Comparison of ENCODE assay signal across 4 fruit fly cellular contexts in genomic region chr3L:2262515-2262944, dm6.
TF ChIP-seq lines count a peak whose summit lies in the region.

TSS of gene oxt (minus strand) at chr3L:2262664.
TSS of gene CG13807 (plus strand) at chr3L:2262919.

TF ChIP-seq in whole organism, adult, 20 proteins besides CTCF, POLR2A, EP300 and RAD21 (continued from another document):
- TF ChIP-seq CG1620 (GFP tag; optimal IDR thresholded peaks at IDR 0.05; lab: Kevin White, UChicago) (peak; percentile 80), Crg-1 (GFP tag; optimal IDR thresholded peaks at IDR 0.05; lab: Kevin White, UChicago) (peak; percentile 79)

TF ChIP-seq in whole organism, embryonic, 481 proteins besides CTCF, POLR2A, EP300 and RAD21 (continued from another document and continues in another):
- TF ChIP-seq tll (GFP tag; optimal IDR thresholded peaks at IDR 0.05; lab: Kevin White, UChicago) (peak in 1 of 2 experiments; percentile 59), gsb-n (tag; optimal IDR thresholded peaks at IDR 0.05; lab: Kevin White, UChicago) (peak; percentile 81), onecut (GFP tag; IDR thresholded peaks at IDR 0.05; lab: Robert Waterston, UW) (peak; percentile 76), maf-S (GFP tag; optimal IDR thresholded peaks at IDR 0.05; lab: Kevin White, UChicago) (no peak), pnt (GFP tag; optimal IDR thresholded peaks at IDR 0.05; lab: Kevin White, UChicago) (peak; percentile 58), CG31365 (tag; optimal IDR thresholded peaks at IDR 0.05; lab: Kevin White, UChicago) (peak; percentile 36), abd-A (tag; optimal IDR thresholded peaks at IDR 0.05; lab: Kevin White, UChicago) (no peak), Hey (tag; optimal IDR thresholded peaks at IDR 0.05; lab: Kevin White, UChicago) (peak; percentile 44), tna (GFP tag; IDR thresholded peaks at IDR 0.05; lab: Robert Waterston, UW; ENCODE audit: partially characterized antibody) (no peak), CG9727 (GFP tag; optimal IDR thresholded peaks at IDR 0.05; lab: Kevin White, UChicago) (peak; percentile 89), cato (GFP tag; optimal IDR thresholded peaks at IDR 0.05; lab: Kevin White, UChicago; ENCODE audit: borderline replicate concordance) (peak; percentile 79), CG14050 (GFP tag; IDR thresholded peaks at IDR 0.05; lab: Robert Waterston, UW) (peak; percentile 86), CG12942 (GFP tag; optimal IDR thresholded peaks at IDR 0.05; lab: Kevin White, UChicago) (peak; percentile 83), CG1832 (GFP tag; optimal IDR thresholded peaks at IDR 0.05; lab: Kevin White, UChicago) (no peak), CG12744 (GFP tag; optimal IDR thresholded peaks at IDR 0.05; lab: Kevin White, UChicago) (peak; percentile 57), CG10321 (GFP tag; IDR thresholded peaks at IDR 0.05; lab: Robert Waterston, UW) (peak; percentile 47; the same call in 1 of the 2 replicates), D (optimal IDR thresholded peaks at IDR 0.05; lab: Kevin White, UChicago) (no peak), D (GFP tag; optimal IDR thresholded peaks at IDR 0.05; lab: Kevin White, UChicago) (peak; percentile 71), CG12071 (GFP tag; optimal IDR thresholded peaks at IDR 0.05; lab: Kevin White, UChicago) (peak; percentile 70), ranshi (GFP tag; IDR thresholded peaks at IDR 0.05; lab: Robert Waterston, UW) (peak; percentile 91), her (GFP tag; optimal IDR thresholded peaks at IDR 0.05; lab: Kevin White, UChicago) (no peak), CG2875 (GFP tag; optimal IDR thresholded peaks at IDR 0.05; lab: Kevin White, UChicago) (peak; percentile 78), CG17612 (GFP tag; IDR thresholded peaks at IDR 0.05; lab: Robert Waterston, UW) (peak; percentile 70), yki (optimal IDR thresholded peaks at IDR 0.05; lab: Kevin White, UChicago) (no peak), slbo (GFP tag; IDR thresholded peaks at IDR 0.05; lab: Robert Waterston, UW) (peak; percentile 92), bab2 (GFP tag; optimal IDR thresholded peaks at IDR 0.05; lab: Kevin White, UChicago) (peak; percentile 68), TFAM (GFP tag; optimal IDR thresholded peaks at IDR 0.05; lab: Kevin White, UChicago) (peak; percentile 10), CG18262 (tag; optimal IDR thresholded peaks at IDR 0.05; lab: Kevin White, UChicago) (peak; percentile 86), Aef1 (GFP tag; IDR thresholded peaks at IDR 0.05; lab: Robert Waterston, UW) (peak; percentile 87), CkIIα-i1 (GFP tag; IDR thresholded peaks at IDR 0.05; lab: Robert Waterston, UW) (no peak), CG13775 (GFP tag; optimal IDR thresholded peaks at IDR 0.05; lab: Kevin White, UChicago) (peak; percentile 91), CG17361 (GFP tag; IDR thresholded peaks at IDR 0.05; lab: Robert Waterston, UW) (peak; percentile 93), CG13296 (GFP tag; optimal IDR thresholded peaks at IDR 0.05; lab: Kevin White, UChicago) (peak; percentile 81), CG11504 (tag; optimal IDR thresholded peaks at IDR 0.05; lab: Kevin White, UChicago) (peak; percentile 84), B-H2 (GFP tag; optimal IDR thresholded peaks at IDR 0.05; lab: Kevin White, UChicago) (peak; percentile 90), CG11696 (GFP tag; IDR thresholded peaks at IDR 0.05; lab: Robert Waterston, UW) (peak; percentile 59), CG15479 (GFP tag; optimal IDR thresholded peaks at IDR 0.05; lab: Kevin White, UChicago) (no peak), grau (tag; optimal IDR thresholded peaks at IDR 0.05; lab: Kevin White, UChicago) (peak; percentile 89), CG3838 (GFP tag; optimal IDR thresholded peaks at IDR 0.05; lab: Kevin White, UChicago) (no peak), wor (GFP tag; IDR thresholded peaks at IDR 0.05; lab: Robert Waterston, UW) (peak; percentile 79), CG2712 (tag; optimal IDR thresholded peaks at IDR 0.05; lab: Kevin White, UChicago) (peak; percentile 92), CG7357 (GFP tag; IDR thresholded peaks at IDR 0.05; lab: Robert Waterston, UW) (peak; percentile 75), Ets65A (GFP tag; lab: Kevin White, UChicago) (no peak)

TF ChIP-seq in whole organism, prepupa, 60 proteins besides CTCF, POLR2A, EP300 and RAD21 (continued from another document):
- peak; percentile 83 for TF ChIP-seq CG8119 (GFP tag; IDR thresholded peaks at IDR 0.05; lab: Robert Waterston, UW)
- TF ChIP-seq Eip75B (GFP tag; optimal IDR thresholded peaks at IDR 0.05; lab: Kevin White, UChicago): peak; percentile 75
- TF ChIP-seq svp (GFP tag; lab: Kevin White, UChicago): peak; percentile 93
- peak; percentile 79 for TF ChIP-seq dac (GFP tag; optimal IDR thresholded peaks at IDR 0.05; lab: Kevin White, UChicago)
- TF ChIP-seq Sox102F (GFP tag; optimal IDR thresholded peaks at IDR 0.05; lab: Kevin White, UChicago): peak; percentile 83
- peak; percentile 85 for TF ChIP-seq Sox15 (GFP tag; optimal IDR thresholded peaks at IDR 0.05; lab: Kevin White, UChicago)
- no peak for TF ChIP-seq Hr38 (GFP tag; optimal IDR thresholded peaks at IDR 0.05; lab: Kevin White, UChicago)
- peak in 1 of 2 experiments; percentile 80 for TF ChIP-seq ss (GFP tag; optimal IDR thresholded peaks at IDR 0.05; lab: Kevin White, UChicago)
- TF ChIP-seq CG1621 (tag; optimal IDR thresholded peaks at IDR 0.05; lab: Kevin White, UChicago): peak; percentile 81
- peak; percentile 34 for TF ChIP-seq CG9139 (GFP tag; optimal IDR thresholded peaks at IDR 0.05; lab: Kevin White, UChicago)
- TF ChIP-seq CG8632 (GFP tag; optimal IDR thresholded peaks at IDR 0.05; lab: Kevin White, UChicago): peak; percentile 81
- TF ChIP-seq CG15336 (GFP tag; IDR thresholded peaks at IDR 0.05; lab: Robert Waterston, UW): peak; percentile 81
- TF ChIP-seq CG6854 (GFP tag; optimal IDR thresholded peaks at IDR 0.05; lab: Kevin White, UChicago): peak; percentile 7
- TF ChIP-seq CG34406 (GFP tag; optimal IDR thresholded peaks at IDR 0.05; lab: Kevin White, UChicago): peak; percentile 86
- TF ChIP-seq Eip93F (GFP tag; optimal IDR thresholded peaks at IDR 0.05; lab: Kevin White, UChicago): peak; percentile 31
- TF ChIP-seq Sox14 (GFP tag; optimal IDR thresholded peaks at IDR 0.05; lab: Kevin White, UChicago): peak; percentile 85
- TF ChIP-seq CG11294 (GFP tag; IDR thresholded peaks at IDR 0.05; lab: Robert Waterston, UW): peak; percentile 84
- TF ChIP-seq Ets96B (tag; optimal IDR thresholded peaks at IDR 0.05; lab: Kevin White, UChicago): peak; percentile 78
- peak; percentile 87 for TF ChIP-seq achi (GFP tag; optimal IDR thresholded peaks at IDR 0.05; lab: Kevin White, UChicago)
- TF ChIP-seq Ets21C (GFP tag; optimal IDR thresholded peaks at IDR 0.05; lab: Kevin White, UChicago): peak; percentile 78
- TF ChIP-seq Gug (GFP tag; IDR thresholded peaks at IDR 0.05; lab: Robert Waterston, UW): peak; percentile 86
- peak; percentile 88 for TF ChIP-seq CG10631 (GFP tag; optimal IDR thresholded peaks at IDR 0.05; lab: Kevin White, UChicago)
- peak; percentile 72 for TF ChIP-seq CG7368 (GFP tag; optimal IDR thresholded peaks at IDR 0.05; lab: Kevin White, UChicago)
- TF ChIP-seq OdsH (GFP tag; optimal IDR thresholded peaks at IDR 0.05; lab: Kevin White, UChicago): peak; percentile 88
- TF ChIP-seq CG3919 (GFP tag; optimal IDR thresholded peaks at IDR 0.05; lab: Kevin White, UChicago): peak; percentile 87
- peak; percentile 29 for TF ChIP-seq Blimp-1 (GFP tag; optimal IDR thresholded peaks at IDR 0.05; lab: Kevin White, UChicago)
- peak; percentile 82 for TF ChIP-seq CG4318 (GFP tag; optimal IDR thresholded peaks at IDR 0.05; lab: Kevin White, UChicago)
- TF ChIP-seq CG3032 (tag; optimal IDR thresholded peaks at IDR 0.05; lab: Kevin White, UChicago): peak; percentile 91
- TF ChIP-seq topi (GFP tag; optimal IDR thresholded peaks at IDR 0.05; lab: Kevin White, UChicago): peak; percentile 83
- peak; percentile 95 for TF ChIP-seq fkh (GFP tag; optimal IDR thresholded peaks at IDR 0.05; lab: Kevin White, UChicago)
- no peak for TF ChIP-seq vri (GFP tag; optimal IDR thresholded peaks at IDR 0.05; lab: Kevin White, UChicago)
- no peak for TF ChIP-seq fd85E (GFP tag; optimal IDR thresholded peaks at IDR 0.05; lab: Kevin White, UChicago)
- TF ChIP-seq Met (GFP tag; optimal IDR thresholded peaks at IDR 0.05; lab: Kevin White, UChicago): peak; percentile 81
- TF ChIP-seq CG11902 (GFP tag; optimal IDR thresholded peaks at IDR 0.05; lab: Kevin White, UChicago): peak; percentile 77
- TF ChIP-seq CG6276 (GFP tag; optimal IDR thresholded peaks at IDR 0.05; lab: Kevin White, UChicago): no peak
- peak; percentile 70 for TF ChIP-seq Lpt (GFP tag; optimal IDR thresholded peaks at IDR 0.05; lab: Kevin White, UChicago)
- peak; percentile 65 for TF ChIP-seq CG11762 (GFP tag; optimal IDR thresholded peaks at IDR 0.05; lab: Kevin White, UChicago; ENCODE audit: insufficient read depth)
- TF ChIP-seq Hr4 (GFP tag; optimal IDR thresholded peaks at IDR 0.05; lab: Kevin White, UChicago): peak; percentile 84
- peak; percentile 90 for TF ChIP-seq eg (GFP tag; IDR thresholded peaks at IDR 0.05; lab: Robert Waterston, UW)
- TF ChIP-seq acj6 (GFP tag; optimal IDR thresholded peaks at IDR 0.05; lab: Kevin White, UChicago): peak; percentile 89
- TF ChIP-seq CG6792 (GFP tag; optimal IDR thresholded peaks at IDR 0.05; lab: Kevin White, UChicago): peak; percentile 84
TF ChIP-seq in whole organism, prepupa: peak in this region for 56.

TF ChIP-seq in whole organism, wandering third instar larva, 38 proteins besides CTCF, POLR2A, EP300 and RAD21 (continued from another document):
- TF ChIP-seq Hnf4 (GFP tag; optimal IDR thresholded peaks at IDR 0.05; lab: Kevin White, UChicago) (no peak), N (GFP tag; optimal IDR thresholded peaks at IDR 0.05; lab: Kevin White, UChicago) (no peak), Jra (GFP tag; optimal IDR thresholded peaks at IDR 0.05; lab: Kevin White, UChicago) (no peak), CG9705 (GFP tag; optimal IDR thresholded peaks at IDR 0.05; lab: Kevin White, UChicago) (peak; percentile 79), sv (GFP tag; optimal IDR thresholded peaks at IDR 0.05; lab: Kevin White, UChicago) (peak; percentile 80), psq (GFP tag; optimal IDR thresholded peaks at IDR 0.05; lab: Kevin White, UChicago) (peak; percentile 74), CG32264 (GFP tag; optimal IDR thresholded peaks at IDR 0.05; lab: Kevin White, UChicago) (no peak), Abd-B (GFP tag; optimal IDR thresholded peaks at IDR 0.05; lab: Kevin White, UChicago) (no peak), brk (GFP tag; optimal IDR thresholded peaks at IDR 0.05; lab: Kevin White, UChicago) (no peak), OdsH (GFP tag; optimal IDR thresholded peaks at IDR 0.05; lab: Kevin White, UChicago) (peak; percentile 82), lola (GFP tag; optimal IDR thresholded peaks at IDR 0.05; lab: Kevin White, UChicago) (no peak), tai (GFP tag; optimal IDR thresholded peaks at IDR 0.05; lab: Kevin White, UChicago) (no peak), fru (GFP tag; optimal IDR thresholded peaks at IDR 0.05; lab: Kevin White, UChicago) (peak; percentile 69), usp (GFP tag; optimal IDR thresholded peaks at IDR 0.05; lab: Kevin White, UChicago) (no peak), Vsx2 (GFP tag; optimal IDR thresholded peaks at IDR 0.05; lab: Kevin White, UChicago; ENCODE audit: partially characterized antibody) (peak; percentile 74), woc (GFP tag; optimal IDR thresholded peaks at IDR 0.05; lab: Kevin White, UChicago) (peak; percentile 59)
